Worm (Caenorhabditis elegans) whole organism, L4 larva: ENCODE data around the gene T16G12.7.

Experiments used
- F44E2.7 ChIP-seq: fragments of 200-800 bp; sonication (Bioruptor generic); IDR thresholded peaks from 2 replicates; pipeline ENCODE4 v2.1.2; 2022; ENCODE audit warnings: missing genetic modification characterization, missing compliant biosample characterization
- F49E8.2 ChIP-seq: sonication (generic microtip); optimal IDR thresholded peaks from 2 replicates; lab custom pipeline; 2016; ENCODE audit warnings: missing compliant biosample characterization, mild to moderate bottlenecking, missing genetic modification characterization, borderline replicate concordance
- T26A8.4 ChIP-seq: fragments of 200-800 bp; sonication (Bioruptor generic); IDR thresholded peaks from 2 replicates; pipeline ENCODE4 v1.3.6; 2022; ENCODE audit warnings: missing genetic modification characterization, missing compliant biosample characterization
- Y75B8A.6 ChIP-seq: fragments of 200-800 bp; sonication (Bioruptor generic); IDR thresholded peaks from 2 replicates; pipeline ENCODE4 v1.3.6; 2022; ENCODE audit warnings: missing genetic modification reagents, missing genetic modification characterization, missing compliant biosample characterization
- ZK337.2 ChIP-seq: fragments of 200-800 bp; sonication (Bioruptor generic); IDR thresholded peaks from 2 replicates; pipeline ENCODE4 v1.3.6; 2022; ENCODE audit warnings: missing genetic modification reagents, missing genetic modification characterization, missing compliant biosample characterization
- aha-1 ChIP-seq: fragments of 150-350 bp; peaks from one replicate; lab custom pipeline; 2014; ENCODE audit warnings: missing biosample characterization, missing genetic modification characterization
- attf-4 ChIP-seq: sonication (generic microtip); optimal IDR thresholded peaks from 3 replicates; lab custom pipeline; 2017; ENCODE audit warnings: missing biosample characterization, missing genetic modification characterization
- ceh-44 ChIP-seq: fragments of 200-800 bp; sonication (Bioruptor generic); IDR thresholded peaks from 2 replicates; pipeline ENCODE4 v1.3.6; 2022; ENCODE audit warnings: missing genetic modification reagents, missing genetic modification characterization, missing compliant biosample characterization
- cey-2 ChIP-seq: sonication (generic microtip); optimal IDR thresholded peaks from 3 replicates; lab custom pipeline; 2017; ENCODE audit warnings: missing genetic modification characterization, mild to moderate bottlenecking, missing compliant biosample characterization, antibody characterized with exemption, borderline replicate concordance; ENCODE audit not compliant: insufficient read depth
- daf-8 ChIP-seq: fragments of 200-800 bp; sonication (Bioruptor generic); IDR thresholded peaks from 2 replicates; pipeline ENCODE4 v1.3.6; 2022; ENCODE audit warnings: missing genetic modification characterization, missing compliant biosample characterization
- dmd-9 ChIP-seq: fragments of 200-800 bp; sonication (Bioruptor generic); IDR thresholded peaks from 2 replicates; pipeline ENCODE4 v1.3.6; 2022; ENCODE audit warnings: missing genetic modification reagents, missing genetic modification characterization, missing compliant biosample characterization
- dpl-1 ChIP-seq: fragments of 150-350 bp; optimal IDR thresholded peaks from 2 replicates; lab custom pipeline; 2014; ENCODE audit warnings: missing biosample characterization, missing genetic modification reagents, missing genetic modification characterization
- egl-43 ChIP-seq: fragments of 200-800 bp; sonication (Bioruptor generic); IDR thresholded peaks from 2 replicates; pipeline ENCODE4 v1.3.6; 2022; ENCODE audit warnings: missing genetic modification reagents, missing genetic modification characterization, missing compliant biosample characterization
- fos-1 ChIP-seq: fragments of 150-350 bp; optimal IDR thresholded peaks from 2 replicates; lab custom pipeline; 2014; ENCODE audit warnings: missing biosample characterization, missing genetic modification characterization
- gei-8 ChIP-seq: fragments of 200-800 bp; sonication (Bioruptor generic); optimal IDR thresholded peaks from 2 replicates; lab custom pipeline; 2018; ENCODE audit warnings: mild to moderate bottlenecking, missing genetic modification characterization, missing compliant biosample characterization
- lim-7 ChIP-seq: fragments of 200-800 bp; sonication (Bioruptor generic); IDR thresholded peaks from 2 replicates; pipeline ENCODE4 v1.3.6; 2022; ENCODE audit warnings: missing genetic modification characterization, missing compliant biosample characterization
- lin-13 ChIP-seq: fragments of 150-350 bp; optimal IDR thresholded peaks from 2 replicates; lab custom pipeline; 2014; ENCODE audit warnings: missing biosample characterization, missing genetic modification reagents, missing genetic modification characterization
- lin-29 ChIP-seq: fragments of 200-800 bp; sonication (Bioruptor generic); IDR thresholded peaks from 2 replicates; pipeline ENCODE4 v1.3.6; 2022; ENCODE audit warnings: missing genetic modification reagents, missing genetic modification characterization, missing compliant biosample characterization
- madf-9 ChIP-seq: fragments of 200-800 bp; sonication (Bioruptor generic); conservative IDR thresholded peaks from 2 replicates; pipeline ENCODE4 v1.3.6; 2022; ENCODE audit warnings: missing genetic modification reagents, missing genetic modification characterization, missing compliant biosample characterization
- mdl-1 ChIP-seq, 2 experiments: fragments of 150-350 bp in 1 of 2; sonication (generic microtip) in 1 of 2; optimal IDR thresholded peaks; 2 replicates each; lab custom pipeline; 2014 to 2017; ENCODE audit warnings: missing biosample characterization in 2 of 2, missing genetic modification characterization in 2 of 2
- mes-2 ChIP-seq: sonication (generic microtip); optimal IDR thresholded peaks from 2 replicates; lab custom pipeline; 2016; ENCODE audit warnings: missing genotype, mild to moderate bottlenecking, missing genetic modification characterization, missing compliant biosample characterization; ENCODE audit not compliant: poor library complexity, severe bottlenecking
- mxl-2 ChIP-seq: fragments of 200-800 bp; sonication (Bioruptor generic); conservative IDR thresholded peaks from 2 replicates; pipeline ENCODE4 v1.3.6; 2022; ENCODE audit warnings: missing genetic modification reagents, missing genetic modification characterization, missing compliant biosample characterization
- nhr-237 ChIP-seq: sonication (generic microtip); optimal IDR thresholded peaks from 2 replicates; lab custom pipeline; 2017; ENCODE audit warnings: missing biosample characterization, missing genetic modification characterization
- nhr-25 ChIP-seq: sonication (generic microtip); optimal IDR thresholded peaks from 2 replicates; lab custom pipeline; 2017; ENCODE audit warnings: missing genetic modification characterization, mild to moderate bottlenecking, missing compliant biosample characterization, antibody characterized with exemption, moderate library complexity, borderline replicate concordance; ENCODE audit not compliant: insufficient read depth
- nhr-42 ChIP-seq: fragments of 200-800 bp; sonication (Bioruptor generic); IDR thresholded peaks from 2 replicates; pipeline ENCODE4 v1.3.6; 2022; ENCODE audit warnings: missing genetic modification characterization, missing compliant biosample characterization
- nhr-48 ChIP-seq: sonication (generic microtip); optimal IDR thresholded peaks from 2 replicates; lab custom pipeline; 2016; ENCODE audit warnings: mild to moderate bottlenecking, missing genetic modification characterization, missing compliant biosample characterization
- rbr-2 ChIP-seq: sonication (generic microtip); optimal IDR thresholded peaks from 2 replicates; lab custom pipeline; 2016; ENCODE audit warnings: missing genotype, missing genetic modification characterization, missing compliant biosample characterization
- saeg-2 ChIP-seq: fragments of 200-800 bp; sonication (Bioruptor generic); IDR thresholded peaks from 2 replicates; pipeline ENCODE4 v1.3.6; 2022; ENCODE audit warnings: missing genetic modification reagents, missing genetic modification characterization, missing compliant biosample characterization
- sdz-12 ChIP-seq: fragments of 200-800 bp; sonication (Bioruptor generic); optimal IDR thresholded peaks from 2 replicates; lab custom pipeline; 2018; ENCODE audit warnings: mild to moderate bottlenecking, missing genetic modification characterization, missing compliant biosample characterization
- set-16 ChIP-seq: fragments of 200-800 bp; sonication (Bioruptor generic); IDR thresholded peaks from 2 replicates; pipeline ENCODE4 v1.3.6; 2022; ENCODE audit warnings: missing genetic modification reagents, missing genetic modification characterization, missing compliant biosample characterization
- snpc-4 ChIP-seq: fragments of 150-350 bp; optimal IDR thresholded peaks from 2 replicates; lab custom pipeline; 2014; ENCODE audit warnings: missing biosample characterization, missing genetic modification characterization
- tra-1 ChIP-seq: fragments of 200-800 bp; sonication (Bioruptor generic); IDR thresholded peaks from 2 replicates; pipeline ENCODE4 v1.3.6; 2022; ENCODE audit warnings: missing genetic modification reagents, missing genetic modification characterization, missing compliant biosample characterization
- unc-130 ChIP-seq: sonication (generic microtip); optimal IDR thresholded peaks from 2 replicates; lab custom pipeline; 2016; ENCODE audit warnings: missing genetic modification reagents, missing genetic modification characterization, missing compliant biosample characterization
- unc-39 ChIP-seq: sonication (generic microtip); optimal IDR thresholded peaks from 2 replicates; lab custom pipeline; 2017; ENCODE audit warnings: missing biosample characterization, missing genetic modification characterization
- zfp-2 ChIP-seq: sonication (generic microtip); optimal IDR thresholded peaks from 2 replicates; lab custom pipeline; 2016; ENCODE audit warnings: mild to moderate bottlenecking, missing genetic modification characterization, missing compliant biosample characterization
- ztf-11 ChIP-seq: fragments of 150-350 bp; optimal IDR thresholded peaks from 2 replicates; lab custom pipeline; 2014; ENCODE audit warnings: missing biosample characterization, missing genetic modification characterization
- ztf-7 ChIP-seq: fragments of 150-350 bp; optimal IDR thresholded peaks from 2 replicates; lab custom pipeline; 2014; ENCODE audit warnings: missing biosample characterization, missing genetic modification characterization

The T16G12.7 gene

DNA sequence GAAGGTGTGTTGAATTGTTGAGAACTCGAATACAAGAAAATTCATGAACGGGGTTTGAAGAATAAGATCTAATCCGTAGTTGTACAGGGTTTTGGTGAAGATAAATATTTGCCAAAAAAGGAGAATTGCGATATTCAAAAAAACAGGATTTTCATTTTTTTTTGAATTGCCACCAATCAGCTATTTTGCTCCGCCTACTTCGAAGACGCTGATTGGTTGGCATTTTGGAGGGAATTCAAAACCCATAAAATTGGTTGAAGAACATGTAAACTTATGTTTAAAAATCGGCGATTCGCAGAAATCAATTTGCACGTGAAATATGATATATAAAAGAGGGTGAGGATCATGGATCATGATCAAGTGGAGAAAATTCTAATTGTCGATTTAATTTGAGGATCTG is 36.1 kb upstream of the T16G12.7 start:
- TF ChIP-seq unc-39 (tag; lab: Kevin White, UChicago) (no peak), daf-8 (no peak), snpc-4 (tag; lab: Kevin White, UChicago) (no peak), madf-9 (GFP tag; lab: Robert Waterston, UW) (no peak), fos-1 (tag; lab: Kevin White, UChicago) (no peak), unc-130 (GFP tag; lab: Kevin White, UChicago) (no peak), F49E8.2 (tag; lab: Kevin White, UChicago) (no peak), egl-43 (GFP tag; lab: Robert Waterston, UW) (no peak)

DNA sequence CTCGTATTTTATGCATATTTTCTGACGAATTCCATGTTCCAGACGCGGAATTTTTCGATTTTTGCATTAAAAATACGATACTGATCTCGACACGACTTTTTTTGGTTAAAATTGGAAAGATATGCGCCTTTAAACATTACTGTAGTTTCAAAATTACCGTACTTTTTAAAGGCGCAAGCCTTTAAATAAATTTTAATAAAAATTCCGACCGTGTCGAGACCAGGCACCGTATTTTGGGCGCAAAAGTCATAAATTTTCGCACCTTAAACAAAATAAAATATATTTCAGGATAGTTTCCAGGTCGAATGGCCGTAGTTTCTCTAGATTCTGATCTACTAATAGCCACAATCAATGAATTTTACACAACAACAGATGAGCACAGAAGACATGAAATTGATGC is 29.4 kb upstream of the T16G12.7 start, which contains the start of gene T16G12.6:
Gene T16G12.6 (plus strand): TSS at position 301 of the 400 bp plus-strand sequence.
- TF ChIP-seq set-16 (GFP tag; lab: Robert Waterston, UW) (no peak), mxl-2 (no peak), mes-2 (tag; lab: Kevin White, UChicago) (no peak), T26A8.4 (GFP tag; lab: Robert Waterston, UW) (no peak)

DNA sequence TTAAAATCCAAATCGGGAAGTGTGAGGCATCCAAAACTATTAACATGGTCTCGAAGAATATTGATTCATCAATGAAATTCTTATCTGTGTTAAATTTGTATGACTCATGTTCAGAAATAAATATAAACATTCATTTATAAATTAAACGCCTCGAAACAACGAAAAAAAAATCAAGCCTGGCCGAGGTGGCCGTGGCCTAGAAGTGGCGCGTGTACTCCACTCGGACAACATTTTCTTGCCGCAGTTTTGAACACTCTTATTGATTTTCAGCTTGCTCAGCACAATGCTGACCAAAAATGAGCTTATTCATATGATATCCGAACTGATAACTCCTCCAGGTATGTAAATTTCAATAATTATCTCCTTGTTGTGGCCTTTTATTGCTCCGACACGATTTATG is 24.2 kb upstream of the T16G12.7 start, which contains the start of gene ekl-6:
Gene ekl-6 (plus strand): TSS at position 265 of the 400 bp plus-strand sequence.
- TF ChIP-seq nhr-25 (no peak), sdz-12 (no peak), ceh-44 (GFP tag; lab: Robert Waterston, UW) (peak; percentile 24; the same call in 1 of the 2 replicates), ZK337.2 (GFP tag; lab: Robert Waterston, UW) (peak; percentile 70), rbr-2 (tag; lab: Kevin White, UChicago) (peak; percentile 28), nhr-237 (tag; lab: Kevin White, UChicago) (no peak), gei-8 (no peak), tra-1 (GFP tag; lab: Robert Waterston, UW) (0 out of 2 replicates have a peak, but pooled peaks have one; percentile 5), ztf-7 (tag; lab: Kevin White, UChicago) (no peak), dpl-1 (peak; percentile 68), attf-4 (tag; lab: Kevin White, UChicago) (no peak), mes-2 (tag; lab: Kevin White, UChicago) (peak; percentile 98), lim-7 (GFP tag; lab: Robert Waterston, UW) (no peak), nhr-48 (tag; lab: Kevin White, UChicago) (no peak), dmd-9 (GFP tag; lab: Robert Waterston, UW) (peak; percentile 45; the same call in 1 of the 2 replicates), lin-13 (GFP tag; lab: Kevin White, UChicago) (no peak), ztf-11 (tag; lab: Kevin White, UChicago) (no peak), unc-130 (GFP tag; lab: Kevin White, UChicago) (peak; percentile 74), Y75B8A.6 (GFP tag; lab: Robert Waterston, UW) (no peak), F44E2.7 (no peak), zfp-2 (tag; lab: Kevin White, UChicago) (no peak)

DNA sequence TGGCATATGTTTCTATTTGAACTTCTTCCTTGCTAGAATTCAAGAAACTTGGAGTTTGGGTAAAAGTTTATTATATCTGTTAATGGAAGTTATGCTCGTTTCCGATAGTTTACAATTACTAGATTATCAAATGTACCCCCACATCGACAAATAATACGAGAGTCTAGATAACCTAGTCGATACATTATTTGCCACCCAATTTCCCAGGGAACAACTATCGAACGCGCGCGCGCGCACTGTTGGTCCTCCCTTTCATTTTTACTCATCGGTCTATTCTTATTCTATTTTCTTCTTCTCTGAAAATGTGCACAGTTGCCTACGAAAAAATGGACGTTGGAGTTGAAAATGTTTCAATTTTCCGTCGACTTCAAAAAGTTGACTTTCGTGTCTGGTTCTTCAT is 20.7 kb upstream of the T16G12.7 start, which contains the start of gene T16G12.13:
Gene T16G12.13 (plus strand): TSS at position 293 of the 400 bp plus-strand sequence.
- TF ChIP-seq saeg-2 (no peak), ceh-44 (GFP tag; lab: Robert Waterston, UW) (no peak), nhr-25 (no peak), Y75B8A.6 (GFP tag; lab: Robert Waterston, UW) (no peak), lin-29 (GFP tag; lab: Robert Waterston, UW) (no peak), cey-2 (tag; lab: Kevin White, UChicago) (no peak), dpl-1 (no peak), ZK337.2 (GFP tag; lab: Robert Waterston, UW) (no peak), mdl-1 (tag; optimal IDR thresholded peaks at IDR 0.05; lab: Kevin White, UChicago) (no peak), nhr-42 (GFP tag; lab: Robert Waterston, UW) (no peak), sdz-12 (no peak), aha-1 (tag; lab: Kevin White, UChicago) (no peak), ztf-7 (tag; lab: Kevin White, UChicago) (no peak), egl-43 (GFP tag; lab: Robert Waterston, UW) (no peak)
